Worm (Caenorhabditis elegans) whole organism, L4 larva: ENCODE data around the gene gpa-1.
A peak's percentile ranks its signal among the peaks of the same experiment; 100 is the strongest.

ENCODE experiments used
- F10B5.3 ChIP-seq: sonication (generic microtip); optimal IDR thresholded peaks from 2 replicates; lab custom pipeline; 2016; ENCODE audit warnings: mild to moderate bottlenecking, missing genetic modification characterization, missing compliant biosample characterization
- T20F7.1 ChIP-seq: fragments of 200-800 bp; sonication (Bioruptor generic); optimal IDR thresholded peaks from 2 replicates; lab custom pipeline; 2018; ENCODE audit warnings: mild to moderate bottlenecking, missing genetic modification characterization, missing compliant biosample characterization
- Y48G9A.11 ChIP-seq: fragments of 200-800 bp; sonication (Bioruptor generic); IDR thresholded peaks from 2 replicates; pipeline ENCODE4 v1.3.6; 2022; ENCODE audit warnings: missing genetic modification reagents, missing genetic modification characterization, missing compliant biosample characterization
- aha-1 ChIP-seq: fragments of 150-350 bp; peaks from one replicate; lab custom pipeline; 2014; ENCODE audit warnings: missing biosample characterization, missing genetic modification characterization
- aly-2 ChIP-seq: sonication (generic microtip); optimal IDR thresholded peaks from 2 replicates; lab custom pipeline; 2018; ENCODE audit warnings: missing biosample characterization, missing genetic modification characterization
- ama-1 ChIP-seq: fragments of 150-350 bp; optimal IDR thresholded peaks from 2 replicates; lab custom pipeline; 2014; ENCODE audit warnings: inconsistent platforms, mixed read lengths
- arid-1 ChIP-seq: fragments of 200-800 bp; sonication (Bioruptor generic); conservative IDR thresholded peaks from 2 replicates; pipeline ENCODE4 v1.3.6; 2022; ENCODE audit warnings: missing genetic modification reagents, missing genetic modification characterization, missing compliant biosample characterization
- ceh-82 ChIP-seq: sonication (generic microtip); optimal IDR thresholded peaks from 2 replicates; lab custom pipeline; 2017; ENCODE audit warnings: missing biosample characterization, missing genetic modification characterization
- daf-12 ChIP-seq: fragments of 150-350 bp; optimal IDR thresholded peaks from 2 replicates; lab custom pipeline; 2014; ENCODE audit warnings: missing biosample characterization, missing genetic modification reagents, missing genetic modification characterization
- dmd-6 ChIP-seq: fragments of 200-800 bp; sonication (Bioruptor generic); IDR thresholded peaks from 2 replicates; pipeline ENCODE4 v1.3.6; 2022; ENCODE audit warnings: missing genetic modification reagents, missing genetic modification characterization, missing compliant biosample characterization
- dmd-8 ChIP-seq: fragments of 200-800 bp; sonication (Bioruptor generic); IDR thresholded peaks from 2 replicates; pipeline ENCODE4 v1.3.6; 2022; ENCODE audit warnings: missing genetic modification characterization, missing compliant biosample characterization
- dmd-9 ChIP-seq: fragments of 200-800 bp; sonication (Bioruptor generic); IDR thresholded peaks from 2 replicates; pipeline ENCODE4 v1.3.6; 2022; ENCODE audit warnings: missing genetic modification reagents, missing genetic modification characterization, missing compliant biosample characterization
- hif-1 ChIP-seq, 2 experiments: sonication (generic microtip); optimal IDR thresholded peaks; 2 replicates each; lab custom pipeline; 2016 to 2017; ENCODE audit warnings: missing compliant biosample characterization in 2 of 2, missing genetic modification characterization in 2 of 2, missing genetic modification reagents in 2 of 2, missing genotype in 2 of 2, mild to moderate bottlenecking in 1 of 2
- jun-1 ChIP-seq: fragments of 150-350 bp; optimal IDR thresholded peaks from 2 replicates; lab custom pipeline; 2014; ENCODE audit warnings: missing biosample characterization, missing genetic modification reagents, missing genetic modification characterization
- lin-1 ChIP-seq: fragments of 200-800 bp; sonication (Bioruptor generic); IDR thresholded peaks from 2 replicates; pipeline ENCODE4 v1.3.6; 2022; ENCODE audit warnings: missing genetic modification reagents, missing genetic modification characterization, missing compliant biosample characterization
- lin-29 ChIP-seq: fragments of 200-800 bp; sonication (Bioruptor generic); IDR thresholded peaks from 2 replicates; pipeline ENCODE4 v1.3.6; 2022; ENCODE audit warnings: missing genetic modification reagents, missing genetic modification characterization, missing compliant biosample characterization
- lir-3 ChIP-seq: sonication (generic microtip); optimal IDR thresholded peaks from 2 replicates; lab custom pipeline; 2016; ENCODE audit warnings: mild to moderate bottlenecking, missing genetic modification characterization, missing compliant biosample characterization
- mdl-1 ChIP-seq, 2 experiments: fragments of 150-350 bp in 1 of 2; sonication (generic microtip) in 1 of 2; optimal IDR thresholded peaks; 2 replicates each; lab custom pipeline; 2014 to 2017; ENCODE audit warnings: missing biosample characterization in 2 of 2, missing genetic modification characterization in 2 of 2
- mep-1 ChIP-seq: fragments of 150-350 bp; sonication (generic microtip); optimal IDR thresholded peaks from 3 replicates; lab custom pipeline; 2014; ENCODE audit warnings: missing biosample characterization, missing genetic modification characterization
- nhr-10 ChIP-seq: fragments of 150-350 bp; optimal IDR thresholded peaks from 2 replicates; lab custom pipeline; 2014; ENCODE audit warnings: missing biosample characterization, missing genetic modification characterization
- nhr-25 ChIP-seq: sonication (generic microtip); optimal IDR thresholded peaks from 2 replicates; lab custom pipeline; 2017; ENCODE audit warnings: missing genetic modification characterization, mild to moderate bottlenecking, missing compliant biosample characterization, antibody characterized with exemption, moderate library complexity, borderline replicate concordance; ENCODE audit not compliant: insufficient read depth
- nhr-41 ChIP-seq: fragments of 200-800 bp; sonication (Bioruptor generic); IDR thresholded peaks from 2 replicates; pipeline ENCODE4 v1.3.6; 2022; ENCODE audit warnings: missing genetic modification reagents, missing genetic modification characterization, missing compliant biosample characterization
- nhr-42 ChIP-seq: fragments of 200-800 bp; sonication (Bioruptor generic); IDR thresholded peaks from 2 replicates; pipeline ENCODE4 v1.3.6; 2022; ENCODE audit warnings: missing genetic modification characterization, missing compliant biosample characterization
- pha-4 ChIP-seq, 2 experiments: fragments of 150-350 bp in 1 of 2; fragments of 200-800 bp in 1 of 2; sonication (Bioruptor generic) in 1 of 2; IDR thresholded peaks in 1 of 2; optimal IDR thresholded peaks in 1 of 2; 2 replicates each; pipeline versions ENCODE4 v1.3.6 to Lab custom; 2014 to 2022; ENCODE audit warnings: missing genetic modification characterization in 2 of 2, missing genetic modification reagents in 2 of 2, missing biosample characterization in 1 of 2, missing compliant biosample characterization in 1 of 2
- php-3 ChIP-seq: fragments of 200-800 bp; sonication (Bioruptor generic); IDR thresholded peaks from 2 replicates; pipeline ENCODE4 v1.3.6; 2022; ENCODE audit warnings: missing genetic modification reagents, missing genetic modification characterization, missing compliant biosample characterization
- snpc-1.2 ChIP-seq: fragments of 200-800 bp; sonication (Bioruptor generic); IDR thresholded peaks from 2 replicates; pipeline ENCODE4 v1.3.6; 2022; ENCODE audit warnings: missing genetic modification reagents, missing genetic modification characterization, missing compliant biosample characterization
- tra-1 ChIP-seq: fragments of 200-800 bp; sonication (Bioruptor generic); IDR thresholded peaks from 2 replicates; pipeline ENCODE4 v1.3.6; 2022; ENCODE audit warnings: missing genetic modification reagents, missing genetic modification characterization, missing compliant biosample characterization
- unc-62 ChIP-seq, 3 experiments: fragments of 150-350 bp in 1 of 3; sonication (generic microtip); optimal IDR thresholded peaks in 2 of 3; peaks in 1 of 3; 1 replicate in 1 of 3; 2 replicates in 2 of 3; lab custom pipeline; 2014 to 2017; ENCODE audit warnings: missing biosample characterization in 3 of 3, missing genetic modification characterization in 3 of 3, missing genetic modification reagents in 3 of 3, missing genotype in 1 of 3
- zfp-3 ChIP-seq: fragments of 200-800 bp; sonication (Bioruptor generic); conservative IDR thresholded peaks from 2 replicates; pipeline ENCODE4 v1.3.6; 2022; ENCODE audit warnings: missing genetic modification reagents, missing genetic modification characterization, missing compliant biosample characterization
- zip-11 ChIP-seq: fragments of 200-800 bp; sonication (Bioruptor generic); IDR thresholded peaks from 2 replicates; pipeline ENCODE4 v1.3.6; 2022; ENCODE audit warnings: missing genetic modification characterization, missing compliant biosample characterization
- ztf-7 ChIP-seq: fragments of 150-350 bp; optimal IDR thresholded peaks from 2 replicates; lab custom pipeline; 2014; ENCODE audit warnings: missing biosample characterization, missing genetic modification characterization

The gpa-1 gene

ce11 chrV:11134296-11134695 lies 43.2 kb downstream of the gpa-1 start, which contains the start of gene glb-3 (continued):
- TF ChIP-seq nhr-10 (tag; lab: Kevin White, UChicago) = no peak

ce11 chrV:11133516-11133915 lies 44.0 kb downstream of the gpa-1 start:
- no peak for TF ChIP-seq lin-29 (GFP tag; lab: Robert Waterston, UW)
- TF ChIP-seq mdl-1 (tag; optimal IDR thresholded peaks at IDR 0.05; lab: Kevin White, UChicago) = no peak
- no peak for TF ChIP-seq jun-1
- TF ChIP-seq zfp-3 = no peak

- TF ChIP-seq aha-1 (peak; percentile 70), dmd-9 (GFP tag; lab: Robert Waterston, UW) (no peak)
Measured at ce11 chrV:11131801-11132200, 45.7 kb downstream of the gpa-1 start.

- TF ChIP-seq snpc-1.2 (GFP tag; lab: Robert Waterston, UW) (no peak), lir-3 (no peak), tra-1 (no peak), pha-4 (GFP tag; IDR thresholded peaks at IDR 0.05; lab: Robert Waterston, UW) (no peak), pha-4 (tag; optimal IDR thresholded peaks at IDR 0.05; lab: Kevin White, UChicago) (no peak), aly-2 (no peak), hif-1 (tag; optimal IDR thresholded peaks at IDR 0.05; lab: Kevin White, UChicago) (no peak), ama-1 (lab: Kevin White, UChicago) (no peak), ztf-7 (tag; lab: Kevin White, UChicago) (no peak), daf-12 (tag; lab: Kevin White, UChicago) (no peak), zip-11 (GFP tag; lab: Robert Waterston, UW) (no peak), mep-1 (tag; lab: Kevin White, UChicago) (no peak), ceh-82 (no peak), php-3 (GFP tag; lab: Robert Waterston, UW) (no peak), nhr-10 (tag; lab: Kevin White, UChicago) (no peak), Y48G9A.11 (no peak), nhr-41 (GFP tag; lab: Robert Waterston, UW) (no peak), nhr-25 (no peak), F10B5.3 (no peak), aha-1 (no peak)
Measured at ce11 chrV:11127197-11127596, 50.3 kb downstream of the gpa-1 start, which contains the start of gene jmjd-5. Gene jmjd-5 (plus strand): TSS chrV:11127497.

- TF ChIP-seq arid-1 = no peak
- no peak for TF ChIP-seq lin-1 (GFP tag; lab: Robert Waterston, UW)
- TF ChIP-seq dmd-6 (GFP tag; lab: Robert Waterston, UW) = no peak
- TF ChIP-seq unc-62 (GFP tag; optimal IDR thresholded peaks at IDR 0.05 in 1 of 2; lab: Kevin White, UChicago) = no peak
- no peak for TF ChIP-seq unc-62 (tag; optimal IDR thresholded peaks at IDR 0.05; lab: Kevin White, UChicago)
- TF ChIP-seq T20F7.1 = peak; percentile 48
- no peak for TF ChIP-seq dmd-8 (GFP tag; lab: Robert Waterston, UW)
- no peak for TF ChIP-seq nhr-42 (GFP tag; lab: Robert Waterston, UW)
Measured at ce11 chrV:11124922-11125321, 52.6 kb downstream of the gpa-1 start, which contains the start of gene C06H2.2. Gene C06H2.2 (plus strand): TSS chrV:11125222.
